Worm (Caenorhabditis elegans): ENCODE results near the gene C10B5.1.

- TF ChIP-seq ztf-29 (GFP tag; IDR thresholded peaks at IDR 0.05) (no peak), cog-1 (tag; optimal IDR thresholded peaks at IDR 0.05) (no peak), flt-1 (GFP tag; IDR thresholded peaks at IDR 0.05) (no peak), med-1 (GFP tag; optimal IDR thresholded peaks at IDR 0.05; ENCODE audit: insufficient read depth) (no peak), tab-1 (GFP tag; IDR thresholded peaks at IDR 0.05) (no peak), ref-1 (GFP tag; conservative IDR thresholded peaks at IDR 0.05) (no peak), T22C8.4 (GFP tag; IDR thresholded peaks at IDR 0.05) (no peak), ztf-23 (GFP tag; IDR thresholded peaks at IDR 0.05) (0 out of 2 replicates have a peak, but pooled peaks have one; percentile 34), klf-2 (GFP tag; conservative IDR thresholded peaks at IDR 0.05) (no peak)
Observed at ce11 chrV:8552460-8552859, 28.6 kb upstream of the C10B5.1 start, which contains the start of gene acr-15.
